Fruit fly (Drosophila melanogaster) whole organism: ENCODE results near the gene inaF-C.

Experiments
- CG8478 ChIP-seq: fragments of >200 bp; optimal IDR thresholded peaks from 2 replicates; lab custom pipeline; 2018; ENCODE audit warnings: inconsistent platforms
- Dll ChIP-seq: fragments of >200 bp; optimal IDR thresholded peaks from 2 replicates; lab custom pipeline; 2017
- EcR ChIP-seq, 2 experiments: fragments of >200 bp; optimal IDR thresholded peaks; 2 replicates each; lab custom pipeline; 2017; ENCODE audit warnings: missing biosample characterization in 2 of 2, missing genetic modification characterization in 2 of 2, missing genetic modification reagents in 2 of 2
- pan ChIP-seq: fragments of >200 bp; optimal IDR thresholded peaks from 2 replicates; lab custom pipeline; 2017
- psq ChIP-seq: fragments of >200 bp; optimal IDR thresholded peaks from 2 replicates; lab custom pipeline; 2017
- usp ChIP-seq: fragments of >200 bp; optimal IDR thresholded peaks from 2 replicates; lab custom pipeline; 2017; ENCODE audit warnings: missing biosample characterization, missing genetic modification characterization, mixed read lengths

Gene inaF-C

DNA sequence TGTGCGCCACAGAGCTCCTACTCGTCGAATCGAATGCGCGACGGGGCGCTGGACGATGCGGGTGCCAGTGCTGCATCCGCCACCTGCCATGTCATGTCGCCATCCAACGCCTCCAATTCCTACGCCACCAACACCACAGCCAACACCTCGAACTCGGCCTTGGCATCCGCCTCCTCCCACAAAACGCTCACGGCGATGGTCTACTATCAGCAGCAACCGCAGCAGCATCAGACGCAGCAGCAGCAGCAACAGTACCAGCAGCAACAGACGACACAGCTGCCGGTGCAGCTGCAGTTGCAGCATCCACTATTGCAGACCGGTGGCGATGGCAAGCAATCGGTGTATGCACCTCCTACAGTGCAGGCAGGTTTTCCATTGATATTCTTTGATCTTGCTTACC lies 30.8 kb downstream of the inaF-C start:
- TF ChIP-seq psq (lab: Kevin White, UChicago), result no peak
- TF ChIP-seq pan (lab: Kevin White, UChicago), result no peak
- no peak for TF ChIP-seq EcR (GFP tag; optimal IDR thresholded peaks at IDR 0.05; lab: Kevin White, UChicago)
- TF ChIP-seq Dll (lab: Kevin White, UChicago), result no peak
- no peak for TF ChIP-seq usp (GFP tag; lab: Kevin White, UChicago)
- no peak for TF ChIP-seq CG8478 (lab: Kevin White, UChicago)

DNA sequence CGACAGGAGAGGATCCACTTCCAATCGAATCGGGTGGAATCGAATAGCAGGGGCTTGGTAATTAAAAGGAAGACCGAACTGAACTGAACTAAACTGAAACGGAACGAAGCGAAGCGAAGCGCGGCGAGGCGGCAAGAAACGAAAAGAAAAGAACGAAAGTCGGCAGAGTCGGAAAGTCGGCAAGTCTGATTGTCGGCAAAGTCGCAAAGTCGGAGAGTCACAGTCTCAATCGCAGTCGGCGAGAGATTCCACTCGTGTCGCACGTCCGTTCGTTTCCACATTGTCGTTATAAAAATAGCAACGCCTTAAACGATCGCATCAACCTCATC lies 35.7 kb downstream of the inaF-C start:
- TF ChIP-seq usp (GFP tag; lab: Kevin White, UChicago), result no peak
- no peak for TF ChIP-seq Dll (lab: Kevin White, UChicago)
- no peak for TF ChIP-seq CG8478 (lab: Kevin White, UChicago)
- TF ChIP-seq EcR (GFP tag; optimal IDR thresholded peaks at IDR 0.05; lab: Kevin White, UChicago), result no peak
- no peak for TF ChIP-seq pan (lab: Kevin White, UChicago)
- TF ChIP-seq psq (lab: Kevin White, UChicago), result no peak

DNA sequence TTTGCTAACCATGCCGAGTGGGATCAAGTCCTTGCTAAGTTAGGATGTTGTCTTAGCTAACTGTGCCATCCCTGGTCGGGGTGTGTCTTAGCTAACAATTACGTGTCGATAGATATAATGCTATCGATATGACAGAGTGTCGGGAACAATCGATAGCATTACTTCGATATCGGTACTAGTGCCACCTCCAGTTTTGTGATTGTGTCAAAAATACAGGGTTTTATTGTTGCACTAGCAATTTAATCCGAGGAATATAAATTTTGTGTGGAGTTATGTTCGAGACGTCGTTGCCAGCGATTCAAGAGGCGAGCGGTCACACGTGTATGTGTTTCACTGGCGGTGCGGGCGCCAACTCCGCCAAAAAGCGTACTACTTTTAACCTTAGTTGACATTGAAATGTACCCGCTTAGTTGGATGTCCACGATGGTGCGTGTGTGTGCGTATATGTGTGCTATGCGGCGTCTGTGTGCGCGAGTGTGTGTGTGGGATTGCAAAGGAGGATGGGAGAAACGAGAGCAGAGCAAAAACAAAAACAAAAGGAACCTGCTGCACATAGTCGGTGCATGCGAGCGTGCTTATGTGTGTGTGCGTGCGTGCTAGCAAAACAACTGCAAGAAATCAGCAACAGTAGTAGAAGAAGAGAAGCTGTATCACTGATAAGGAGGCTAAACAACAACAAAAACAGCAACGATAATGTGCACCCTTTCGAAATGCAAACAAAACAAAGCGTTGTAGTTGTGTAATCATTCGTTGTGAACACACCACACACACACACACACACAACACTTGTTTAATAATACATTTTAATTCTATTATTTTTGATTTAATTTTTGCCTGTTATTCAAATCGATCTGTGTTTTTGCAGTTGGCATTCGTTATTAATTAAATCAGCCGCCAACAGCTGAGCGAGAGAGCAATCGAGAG lies 36.3 kb downstream of the inaF-C start, which contains the start of gene PhKgamma:
Gene PhKgamma (plus strand): TSS at position 179 of the 924 bp plus-strand sequence.
- TF ChIP-seq EcR (GFP tag; optimal IDR thresholded peaks at IDR 0.05; lab: Kevin White, UChicago) (no peak), Dll (lab: Kevin White, UChicago) (no peak)

DNA sequence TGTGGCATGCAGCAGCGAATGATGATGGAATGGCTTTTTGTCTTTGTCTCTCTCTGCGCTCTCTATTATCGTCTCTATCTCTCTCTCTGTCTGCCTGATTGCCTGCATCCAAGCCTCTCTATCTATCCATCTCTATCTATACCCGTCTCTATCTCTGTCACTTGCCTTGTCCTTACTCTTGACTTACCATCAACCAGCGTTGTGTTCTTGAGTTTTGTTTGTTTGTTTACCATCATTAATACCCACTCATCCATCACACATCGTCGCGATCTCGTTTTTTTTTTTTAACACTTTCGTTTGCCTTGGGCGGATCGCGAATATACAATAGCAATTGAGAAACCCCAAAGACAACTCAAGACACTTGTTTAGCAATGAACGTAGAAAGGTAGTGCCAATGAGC lies 41.9 kb downstream of the inaF-C start:
- TF ChIP-seq psq (lab: Kevin White, UChicago) (no peak), Dll (lab: Kevin White, UChicago) (no peak), EcR (GFP tag; optimal IDR thresholded peaks at IDR 0.05; lab: Kevin White, UChicago) (no peak), CG8478 (lab: Kevin White, UChicago) (no peak), usp (GFP tag; lab: Kevin White, UChicago) (no peak), pan (lab: Kevin White, UChicago) (no peak)

DNA sequence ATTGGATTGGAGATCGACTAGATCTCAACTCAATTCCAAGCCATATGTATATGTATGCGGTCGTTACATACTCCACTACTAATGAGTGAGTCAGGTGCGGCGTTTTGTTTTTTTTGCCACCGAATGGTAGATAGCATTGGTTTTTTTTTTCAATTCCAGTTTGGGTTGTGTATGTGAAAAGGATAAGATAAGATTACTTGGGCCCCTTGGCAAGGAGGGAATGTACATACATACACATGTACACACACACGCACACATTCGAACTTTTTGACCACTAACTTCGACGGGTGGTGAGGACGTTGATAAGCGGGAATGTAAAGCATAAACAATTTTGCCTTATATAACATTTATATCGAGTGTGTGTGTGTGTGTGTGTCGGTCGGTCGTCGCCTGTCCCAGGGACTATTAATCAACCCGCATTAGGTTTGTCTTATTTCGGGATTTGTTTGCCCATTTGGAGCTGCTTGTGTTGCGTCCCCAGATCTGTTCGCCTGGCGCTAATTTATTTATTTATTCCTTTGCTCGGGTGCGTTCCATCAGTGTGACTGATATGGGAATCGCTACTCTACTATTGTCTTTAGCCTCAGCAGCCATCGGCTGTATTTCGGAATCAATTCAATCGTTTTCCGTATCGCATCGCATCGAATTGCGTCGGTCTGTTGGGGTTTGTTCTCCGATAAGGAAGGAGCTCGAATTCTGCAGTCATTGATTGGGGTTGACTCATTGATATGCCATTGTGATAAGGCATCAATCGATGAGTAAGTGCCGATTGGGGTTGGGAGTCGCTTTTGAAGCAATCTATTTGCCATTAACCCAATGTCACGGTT lies 43.7 kb downstream of the inaF-C start:
- TF ChIP-seq Dll (lab: Kevin White, UChicago) (no peak), usp (GFP tag; lab: Kevin White, UChicago) (no peak), psq (lab: Kevin White, UChicago) (no peak), EcR (GFP tag; optimal IDR thresholded peaks at IDR 0.05; lab: Kevin White, UChicago) (no peak), pan (lab: Kevin White, UChicago) (no peak), CG8478 (lab: Kevin White, UChicago) (no peak)

DNA sequence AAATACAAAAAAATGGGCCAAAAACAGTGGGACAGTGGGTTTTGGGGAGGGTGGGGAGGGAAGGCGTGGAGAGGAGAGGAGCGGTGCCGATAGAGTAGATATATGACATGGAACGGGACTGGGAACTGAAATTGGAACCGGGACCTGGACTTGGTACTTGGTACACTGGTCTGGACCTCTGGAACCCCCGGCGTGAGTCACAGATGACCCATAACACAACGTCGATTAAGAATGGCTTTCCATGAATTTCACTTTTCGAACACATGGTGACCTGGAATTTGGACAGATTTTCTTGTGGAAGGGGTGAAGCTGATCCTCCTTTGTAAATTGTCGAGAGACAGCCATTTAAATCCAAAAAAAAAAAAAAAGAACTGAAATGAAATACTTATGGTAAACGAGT lies 44.9 kb downstream of the inaF-C start:
- TF ChIP-seq CG8478 (lab: Kevin White, UChicago) (no peak), EcR (GFP tag; optimal IDR thresholded peaks at IDR 0.05; lab: Kevin White, UChicago) (no peak), Dll (lab: Kevin White, UChicago) (no peak), pan (lab: Kevin White, UChicago) (no peak), psq (lab: Kevin White, UChicago) (no peak), usp (GFP tag; lab: Kevin White, UChicago) (no peak)

DNA sequence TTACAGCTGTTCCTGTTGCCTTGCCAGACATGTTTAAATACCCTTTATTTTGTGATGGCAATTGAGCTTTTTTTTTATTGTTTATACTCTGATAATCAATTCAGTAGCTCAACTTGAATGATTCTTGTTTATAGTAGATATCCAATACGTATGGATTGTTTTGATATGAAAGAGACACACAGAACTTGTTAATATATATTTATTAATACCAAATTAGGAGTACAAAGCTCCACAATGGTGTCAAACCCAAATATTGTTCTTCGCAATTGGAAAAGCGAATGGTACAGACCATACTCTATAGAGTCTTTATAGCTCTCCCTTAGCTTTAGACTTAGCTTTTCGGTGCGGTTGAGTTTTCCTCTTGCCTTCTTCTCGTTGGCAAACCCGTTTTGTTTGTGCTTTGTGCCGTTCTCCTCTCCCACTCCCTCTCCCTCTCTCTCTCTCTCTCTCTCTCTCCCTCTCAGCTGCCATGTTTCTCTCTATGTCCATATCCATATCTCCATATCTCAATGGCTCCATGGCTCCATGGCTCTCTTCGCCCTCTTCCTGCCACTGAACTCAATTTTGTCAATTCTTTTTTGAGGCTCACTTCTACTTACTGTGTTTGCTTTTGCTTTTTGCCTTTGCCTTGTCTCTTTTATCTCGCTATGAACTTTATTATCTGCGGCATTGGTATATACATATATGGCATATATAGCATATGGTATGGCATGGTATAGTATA lies 45.5 kb downstream of the inaF-C start:
- TF ChIP-seq EcR (GFP tag; optimal IDR thresholded peaks at IDR 0.05; lab: Kevin White, UChicago) (peak in 1 of 2 experiments; percentile 37), CG8478 (lab: Kevin White, UChicago) (no peak)

DNA sequence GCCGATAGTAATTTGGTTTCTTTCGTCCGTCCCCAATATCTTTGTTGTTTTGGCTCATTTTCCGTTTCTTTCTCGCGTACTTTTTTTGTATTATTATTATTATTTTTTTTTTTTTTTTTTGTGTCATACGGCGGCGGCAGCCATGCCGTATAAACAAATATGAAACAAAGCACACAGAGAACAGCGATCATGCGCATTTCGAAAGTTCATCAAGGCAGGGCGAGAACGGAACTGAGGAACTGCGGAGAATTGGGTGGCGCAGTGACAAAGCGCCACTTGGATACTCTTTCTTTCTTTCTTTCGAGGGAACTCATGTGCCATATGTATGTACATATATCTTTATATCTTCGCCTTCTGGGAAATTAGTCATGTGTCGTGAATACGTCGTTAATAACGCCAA lies 47.1 kb downstream of the inaF-C start:
- no peak for TF ChIP-seq EcR (GFP tag; optimal IDR thresholded peaks at IDR 0.05; lab: Kevin White, UChicago)
- TF ChIP-seq pan (lab: Kevin White, UChicago), result no peak
- no peak for TF ChIP-seq Dll (lab: Kevin White, UChicago)
- TF ChIP-seq psq (lab: Kevin White, UChicago), result no peak
- TF ChIP-seq usp (GFP tag; lab: Kevin White, UChicago), result no peak

DNA sequence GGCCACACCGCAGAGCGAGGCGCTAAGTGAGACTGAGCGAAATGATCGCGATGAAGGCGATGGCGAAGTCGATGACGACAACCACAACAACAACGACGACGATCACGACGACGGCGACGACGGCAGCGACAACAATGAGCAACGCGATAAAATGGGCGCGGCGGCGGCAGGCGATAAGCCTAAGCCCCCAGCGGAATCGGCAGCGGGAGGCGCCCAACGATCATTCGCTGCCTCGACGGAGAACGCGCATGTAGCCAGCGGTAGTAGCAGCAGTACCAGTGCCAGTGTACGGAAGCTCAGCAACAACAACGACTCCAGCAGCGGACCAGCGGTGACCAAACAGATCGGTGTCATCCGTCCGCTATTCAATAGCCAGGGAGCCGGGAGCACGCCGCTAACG lies 48.1 kb downstream of the inaF-C start:
- no peak for TF ChIP-seq Dll (lab: Kevin White, UChicago)
- no peak for TF ChIP-seq usp (GFP tag; lab: Kevin White, UChicago)
- no peak for TF ChIP-seq CG8478 (lab: Kevin White, UChicago)

DNA sequence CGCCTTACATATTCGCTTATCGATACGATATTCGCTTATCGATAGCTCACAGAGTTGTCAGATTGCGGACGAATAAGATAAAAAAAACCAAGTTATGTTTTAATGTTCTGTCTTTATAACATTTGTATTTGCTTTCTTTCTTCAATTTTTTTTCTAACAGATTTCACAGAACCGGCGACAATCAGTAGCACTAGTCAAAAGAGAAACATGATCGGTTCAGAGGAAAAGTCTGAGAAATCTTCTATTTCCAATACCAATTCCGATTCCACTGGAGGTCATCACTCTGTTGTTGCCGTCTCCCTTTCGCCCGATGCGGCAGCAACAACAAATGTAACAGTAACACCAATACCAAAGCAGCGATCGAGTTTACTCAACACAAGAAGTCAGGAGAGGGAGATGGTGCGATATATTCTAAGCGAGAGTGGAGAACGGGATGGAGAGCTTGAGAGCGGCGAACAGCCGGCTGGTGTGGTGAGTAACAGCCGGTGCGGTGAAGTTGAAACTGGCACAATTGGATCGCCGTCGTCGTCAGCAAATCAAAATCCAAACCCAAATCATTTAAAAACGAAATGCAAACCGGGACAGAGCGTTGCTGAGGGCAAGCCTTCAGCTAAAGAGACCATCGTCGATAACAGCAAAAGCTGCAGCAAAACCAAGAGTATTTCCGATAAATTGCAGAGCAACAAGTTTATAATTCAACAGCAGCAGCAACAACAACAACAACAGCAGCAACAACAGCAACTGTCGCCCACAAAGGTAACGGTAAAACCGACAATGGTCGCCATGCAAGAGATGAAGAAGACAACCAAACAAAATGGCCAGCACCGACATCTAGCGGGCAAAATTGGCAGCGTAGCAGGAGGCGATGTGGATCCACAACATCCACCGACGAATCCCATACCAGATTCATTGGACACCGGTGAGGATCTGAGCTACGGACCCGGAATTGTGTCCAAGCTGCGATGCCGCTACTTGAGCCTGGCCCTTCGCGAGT lies 49.7 kb downstream of the inaF-C start:
- TF ChIP-seq EcR (GFP tag; optimal IDR thresholded peaks at IDR 0.05; lab: Kevin White, UChicago), result peak in 1 of 2 experiments; percentile 96
- TF ChIP-seq pan (lab: Kevin White, UChicago), result no peak
- TF ChIP-seq CG8478 (lab: Kevin White, UChicago), result peak; percentile 34
- TF ChIP-seq Dll (lab: Kevin White, UChicago), result peak; percentile 66
- TF ChIP-seq psq (lab: Kevin White, UChicago), result no peak
- TF ChIP-seq usp (GFP tag; lab: Kevin White, UChicago), result no peak
